Worm (Caenorhabditis elegans): ENCODE results near the gene tyra-3.
A peak's percentile ranks its signal among the peaks of the same experiment; 100 is the strongest.

tyra-3 gene

ce11 chrX:4960422-4960821 lies 12.6 kb downstream of the tyra-3 start, which contains the start of gene act-4 (continued):
- TF ChIP-seq elt-2 (tag; optimal IDR thresholded peaks at IDR 0.05) (no peak), daf-12 (tag; optimal IDR thresholded peaks at IDR 0.05) (no peak), eor-1 (tag; optimal IDR thresholded peaks at IDR 0.05) (no peak), ceh-82 (tag; optimal IDR thresholded peaks at IDR 0.05) (no peak), R02D3.7 (tag; optimal IDR thresholded peaks at IDR 0.05) (no peak), nhr-237 (tag; optimal IDR thresholded peaks at IDR 0.05) (no peak), skn-1 (tag; optimal IDR thresholded peaks at IDR 0.05) (no peak)

ce11 chrX:4960910-4961680 lies 13.2 kb downstream of the tyra-3 start:
- TF ChIP-seq nhr-25 (tag; optimal IDR thresholded peaks at IDR 0.05) (peak; percentile 34), ztf-11 (tag; optimal IDR thresholded peaks at IDR 0.05) (no peak), ceh-82 (tag; optimal IDR thresholded peaks at IDR 0.05) (no peak), skn-1 (tag; optimal IDR thresholded peaks at IDR 0.05) (no peak), zag-1 (tag; optimal IDR thresholded peaks at IDR 0.05) (no peak), fkh-10 (GFP tag; optimal IDR thresholded peaks at IDR 0.05) (no peak), pha-4 (tag; optimal IDR thresholded peaks at IDR 0.05) (peak; percentile 24), nhr-23 (tag; optimal IDR thresholded peaks at IDR 0.05) (peak; percentile 8)

DNA sequence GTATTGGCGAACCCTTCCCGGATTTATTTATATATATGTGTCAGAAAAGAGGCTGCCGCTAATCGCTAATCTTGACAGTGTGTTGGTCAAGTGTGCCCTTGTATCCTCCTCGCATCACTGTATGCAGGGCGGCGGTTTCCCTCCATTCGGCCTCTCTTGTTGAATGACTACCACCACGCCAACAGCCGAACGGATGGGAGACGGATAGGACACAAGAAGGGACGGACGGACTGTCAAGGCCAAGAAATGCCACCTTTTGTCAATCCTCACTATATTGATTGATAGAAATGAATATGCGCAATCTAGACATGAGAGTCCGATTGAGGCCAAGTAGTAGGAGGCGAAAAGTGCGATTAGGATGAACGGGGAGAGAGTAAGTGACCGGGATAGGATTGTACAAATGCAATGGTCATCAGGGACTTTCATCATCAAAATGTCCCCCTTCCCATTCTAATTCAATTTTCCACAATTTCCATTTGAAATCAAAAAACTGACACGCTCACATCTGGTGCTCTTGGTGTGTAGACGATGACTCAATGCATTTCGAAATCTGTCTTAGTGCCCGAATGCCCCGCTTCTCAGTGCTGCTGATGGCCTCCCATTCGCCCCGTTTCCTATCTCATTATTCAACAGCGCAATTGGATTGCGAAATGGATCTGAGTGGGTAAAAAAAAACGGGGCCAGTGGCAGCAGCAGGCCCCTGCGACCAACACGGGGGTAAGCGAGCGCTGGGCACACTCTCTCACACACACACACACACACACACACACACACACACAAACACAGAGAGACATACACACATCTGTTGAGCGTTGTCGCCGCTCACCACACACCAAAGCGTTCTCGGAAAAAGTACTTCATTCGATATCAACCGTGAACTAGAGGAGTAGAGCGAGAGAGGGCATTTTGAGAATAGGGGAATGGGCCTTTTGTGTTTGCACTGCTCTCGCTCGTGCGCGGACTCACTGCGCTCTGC lies 14.1 kb downstream of the tyra-3 start:
- TF ChIP-seq jun-1 (tag; optimal IDR thresholded peaks at IDR 0.05) (peak; percentile 60), snpc-4 (tag; optimal IDR thresholded peaks at IDR 0.05) (peak; percentile 24), pha-4 (tag; optimal IDR thresholded peaks at IDR 0.05) (peak; percentile 78), lsy-12 (tag; optimal IDR thresholded peaks at IDR 0.05) (no peak), R02D3.7 (tag; optimal IDR thresholded peaks at IDR 0.05) (no peak), lin-15B (tag; optimal IDR thresholded peaks at IDR 0.05) (peak; percentile 20), nhr-25 (tag; optimal IDR thresholded peaks at IDR 0.05) (peak; percentile 12), lin-39 (tag; optimal IDR thresholded peaks at IDR 0.05) (peak; percentile 95), ceh-28 (tag; optimal IDR thresholded peaks at IDR 0.05) (peak; percentile 17), hmg-11 (tag; optimal IDR thresholded peaks at IDR 0.05) (peak; percentile 62), tbx-2 (tag; optimal IDR thresholded peaks at IDR 0.05) (peak; percentile 72), nfya-1 (tag; optimal IDR thresholded peaks at IDR 0.05; ENCODE audit: insufficient read depth) (peak; percentile 88), egl-5 (tag; optimal IDR thresholded peaks at IDR 0.05) (peak; percentile 95), daf-12 (tag; optimal IDR thresholded peaks at IDR 0.05) (no peak), nhr-11 (tag; optimal IDR thresholded peaks at IDR 0.05) (peak; percentile 23), nhr-77 (tag; optimal IDR thresholded peaks at IDR 0.05) (no peak), unc-39 (tag; optimal IDR thresholded peaks at IDR 0.05) (no peak)

- TF ChIP-seq aly-2 (tag; optimal IDR thresholded peaks at IDR 0.05) (no peak), lin-39 (tag; optimal IDR thresholded peaks at IDR 0.05) (peak; percentile 43)
These were observed 17.7 kb downstream of the tyra-3 start for ce11 chrX:4965592-4965991.

DNA sequence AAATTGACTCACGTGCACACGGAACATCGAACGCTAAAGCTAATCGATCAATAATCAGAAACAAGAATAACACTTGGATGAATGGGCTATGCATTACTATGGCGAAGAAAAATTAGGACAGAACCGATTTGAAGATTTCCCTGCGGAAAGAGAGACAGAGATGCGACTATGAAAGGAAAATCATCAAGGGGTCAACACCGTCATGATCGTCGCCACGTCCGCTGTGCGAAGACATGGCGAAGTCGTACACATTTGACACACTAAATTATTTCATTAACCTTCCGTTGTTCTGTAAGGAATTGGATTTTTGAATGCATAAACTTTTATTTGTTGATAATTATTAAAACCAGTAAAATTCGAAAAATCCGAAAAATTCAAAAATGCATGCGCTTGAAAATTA lies 21.4 kb downstream of the tyra-3 start, which contains the start of gene M03F4.6:
TSS of gene M03F4.6 (minus strand) at position 101 of the 400 bp plus-strand sequence.
- TF ChIP-seq mml-1 (tag; optimal IDR thresholded peaks at IDR 0.05) = no peak
- no peak for TF ChIP-seq nhr-28 (tag; optimal IDR thresholded peaks at IDR 0.05)
- no peak for TF ChIP-seq ceh-16 (tag; optimal IDR thresholded peaks at IDR 0.05)
- peak in 1 of 3 experiments; percentile 48 for TF ChIP-seq elt-3 (tag; optimal IDR thresholded peaks at IDR 0.05)
- TF ChIP-seq sea-2 (GFP tag; optimal IDR thresholded peaks at IDR 0.05) = no peak
- no peak for TF ChIP-seq skn-1 (tag; optimal IDR thresholded peaks at IDR 0.05)
- TF ChIP-seq nhr-67 (tag; optimal IDR thresholded peaks at IDR 0.05) = no peak
- TF ChIP-seq nhr-23 (tag; optimal IDR thresholded peaks at IDR 0.05) = peak; percentile 96
- TF ChIP-seq ceh-82 (tag; optimal IDR thresholded peaks at IDR 0.05) = no peak
- no peak for TF ChIP-seq hmg-11 (tag; optimal IDR thresholded peaks at IDR 0.05)
- TF ChIP-seq ztf-4 (tag; optimal IDR thresholded peaks at IDR 0.05) = peak; percentile 2
- TF ChIP-seq ZK546.5 (tag; optimal IDR thresholded peaks at IDR 0.05) = no peak
- no peak for TF ChIP-seq fkh-10 (GFP tag; optimal IDR thresholded peaks at IDR 0.05)
- peak; percentile 67 for TF ChIP-seq nhr-43 (tag; optimal IDR thresholded peaks at IDR 0.05; ENCODE audit: poor library complexity, severe bottlenecking)
- peak; percentile 80 for TF ChIP-seq nhr-25 (tag; optimal IDR thresholded peaks at IDR 0.05)
- TF ChIP-seq nfya-1 (tag; optimal IDR thresholded peaks at IDR 0.05; ENCODE audit: insufficient read depth) = peak; percentile 15
- no peak for TF ChIP-seq nhr-237 (tag; optimal IDR thresholded peaks at IDR 0.05)
- TF ChIP-seq ama-1 (optimal IDR thresholded peaks at IDR 0.05) = peak; percentile 87
- TF ChIP-seq elt-2 (tag; optimal IDR thresholded peaks at IDR 0.05) = no peak
- TF ChIP-seq fkh-2 (tag; optimal IDR thresholded peaks at IDR 0.05) = no peak
- no peak for TF ChIP-seq aly-2 (tag; optimal IDR thresholded peaks at IDR 0.05)
- TF ChIP-seq pqm-1 (tag; optimal IDR thresholded peaks at IDR 0.05) = no peak
- no peak for TF ChIP-seq elt-1 (tag; optimal IDR thresholded peaks at IDR 0.05)
- TF ChIP-seq R02D3.7 (tag; optimal IDR thresholded peaks at IDR 0.05) = no peak
- TF ChIP-seq nhr-12 (tag; optimal IDR thresholded peaks at IDR 0.05) = no peak
- TF ChIP-seq ceh-28 (tag; optimal IDR thresholded peaks at IDR 0.05) = peak; percentile 29
